Worm (Caenorhabditis elegans) whole organism, young adult: Measurements from ENCODE around the gene srbc-25.

Experiments used
- C06A6.2 ChIP-seq: fragments of 200-800 bp; sonication (Bioruptor generic); conservative IDR thresholded peaks from 2 replicates; pipeline ENCODE4 v1.3.6; 2022; ENCODE audit warnings: missing genetic modification characterization, missing compliant biosample characterization
- F33H1.4 ChIP-seq: fragments of 200-800 bp; sonication (Bioruptor generic); IDR thresholded peaks from 2 replicates; pipeline ENCODE4 v1.3.6; 2022; ENCODE audit warnings: missing genetic modification reagents, missing genetic modification characterization, missing compliant biosample characterization
- F37B4.10 ChIP-seq: fragments of 200-800 bp; sonication (Bioruptor generic); IDR thresholded peaks from 2 replicates; pipeline ENCODE4 v1.3.6; 2022; ENCODE audit warnings: missing genetic modification characterization, missing compliant biosample characterization
- T26A5.8 ChIP-seq: sonication (generic microtip); optimal IDR thresholded peaks from 2 replicates; lab custom pipeline; 2016; ENCODE audit warnings: missing genetic modification characterization, missing compliant biosample characterization
- Y53F4B.3 ChIP-seq: fragments of 200-800 bp; sonication (Bioruptor generic); IDR thresholded peaks from 2 replicates; pipeline ENCODE4 v1.3.6; 2022; ENCODE audit warnings: missing genetic modification reagents, missing genetic modification characterization, missing compliant biosample characterization
- Y53G8AR.9 ChIP-seq: fragments of 200-800 bp; sonication (Bioruptor generic); conservative IDR thresholded peaks from 2 replicates; pipeline ENCODE4 v1.3.6; 2022; ENCODE audit warnings: missing genetic modification reagents, missing genetic modification characterization, missing compliant biosample characterization
- Y67H2A.10 ChIP-seq: fragments of 200-800 bp; sonication (Bioruptor generic); conservative IDR thresholded peaks from 2 replicates; pipeline ENCODE4 v1.3.6; 2022; ENCODE audit warnings: missing genetic modification reagents, missing genetic modification characterization, missing compliant biosample characterization
- ZK185.1 ChIP-seq: sonication (generic microtip); optimal IDR thresholded peaks from 2 replicates; lab custom pipeline; 2016; ENCODE audit warnings: mild to moderate bottlenecking, missing genetic modification characterization, missing compliant biosample characterization; ENCODE audit not compliant: poor library complexity, severe bottlenecking
- akir-1 ChIP-seq: fragments of 200-800 bp; sonication (Bioruptor generic); optimal IDR thresholded peaks from 2 replicates; lab custom pipeline; 2018; ENCODE audit warnings: mild to moderate bottlenecking, missing genetic modification characterization, moderate library complexity, missing compliant biosample characterization
- ama-1 ChIP-seq, 3 experiments: fragments of 150-350 bp in 1 of 3; sonication (generic microtip) in 2 of 3; optimal IDR thresholded peaks; 2 replicates each; lab custom pipeline; 2014 to 2018; ENCODE audit warnings: missing biosample characterization in 2 of 3, missing genetic modification characterization in 2 of 3, missing genetic modification reagents in 2 of 3
- aptf-2 ChIP-seq: fragments of 200-800 bp; sonication (Bioruptor generic); conservative IDR thresholded peaks from 2 replicates; pipeline ENCODE4 v1.3.6; 2022; ENCODE audit warnings: missing genetic modification reagents, missing genetic modification characterization, missing compliant biosample characterization
- aptf-3 ChIP-seq: fragments of 200-800 bp; sonication (Bioruptor generic); IDR thresholded peaks from 2 replicates; pipeline ENCODE4 v1.3.6; 2022; ENCODE audit warnings: missing genetic modification characterization, missing compliant biosample characterization
- attf-3 ChIP-seq: fragments of 200-800 bp; sonication (Bioruptor generic); conservative IDR thresholded peaks from 2 replicates; pipeline ENCODE4 v1.3.6; 2022; ENCODE audit warnings: missing genetic modification reagents, missing genetic modification characterization, missing compliant biosample characterization
- ceh-100 ChIP-seq: fragments of 200-800 bp; sonication (Bioruptor generic); IDR thresholded peaks from 2 replicates; pipeline ENCODE4 v1.3.6; 2022; ENCODE audit warnings: missing genetic modification reagents, missing genetic modification characterization, missing compliant biosample characterization
- ceh-58 ChIP-seq: fragments of 200-800 bp; sonication (Bioruptor generic); IDR thresholded peaks from 2 replicates; pipeline ENCODE4 v1.3.6; 2022; ENCODE audit warnings: missing genetic modification characterization, missing compliant biosample characterization
- ceh-79 ChIP-seq: sonication (generic microtip); optimal IDR thresholded peaks from 2 replicates; lab custom pipeline; 2017; ENCODE audit warnings: mild to moderate bottlenecking, missing genetic modification characterization, missing compliant biosample characterization
- ceh-91 ChIP-seq: fragments of 200-800 bp; sonication (Bioruptor generic); IDR thresholded peaks from 2 replicates; pipeline ENCODE4 v1.3.6; 2022; ENCODE audit warnings: missing genetic modification reagents, missing genetic modification characterization, missing compliant biosample characterization
- dox-1 ChIP-seq: fragments of 200-800 bp; sonication (Bioruptor generic); IDR thresholded peaks from 2 replicates; pipeline ENCODE4 v1.3.6; 2022; ENCODE audit warnings: missing genetic modification reagents, missing genetic modification characterization, missing compliant biosample characterization
- egl-18 ChIP-seq: fragments of 200-800 bp; sonication (Bioruptor generic); IDR thresholded peaks from 2 replicates; pipeline ENCODE4 v1.3.6; 2022; ENCODE audit warnings: missing genetic modification reagents, missing genetic modification characterization, missing compliant biosample characterization
- hlh-12 ChIP-seq: sonication (generic microtip); optimal IDR thresholded peaks from 2 replicates; lab custom pipeline; 2016; ENCODE audit warnings: missing genetic modification characterization, missing compliant biosample characterization
- hrde-1 ChIP-seq: sonication (generic microtip); optimal IDR thresholded peaks from 2 replicates; lab custom pipeline; 2016; ENCODE audit warnings: missing genetic modification characterization, mild to moderate bottlenecking, missing compliant biosample characterization, moderate library complexity, missing genotype, missing genetic modification reagents, borderline replicate concordance
- lag-1 ChIP-seq: fragments of 200-800 bp; sonication (Bioruptor generic); IDR thresholded peaks from 2 replicates; pipeline ENCODE4 v1.3.6; 2022; ENCODE audit warnings: missing genetic modification reagents, missing genetic modification characterization, missing compliant biosample characterization
- lin-35 ChIP-seq, 3 experiments: fragments of 150-350 bp in 2 of 3; sonication (generic microtip) in 1 of 3; optimal IDR thresholded peaks; 2 replicates each; lab custom pipeline; 2014 to 2018; ENCODE audit warnings: missing biosample characterization in 3 of 3, missing genetic modification characterization in 3 of 3, missing genetic modification reagents in 3 of 3
- lin-40 ChIP-seq: sonication (generic microtip); optimal IDR thresholded peaks from 2 replicates; lab custom pipeline; 2016; ENCODE audit warnings: missing genetic modification characterization, mild to moderate bottlenecking, missing compliant biosample characterization, missing genotype, missing genetic modification reagents
- lsy-27 ChIP-seq: sonication (generic microtip); optimal IDR thresholded peaks from 2 replicates; lab custom pipeline; 2017; ENCODE audit warnings: missing genetic modification characterization, mild to moderate bottlenecking, missing compliant biosample characterization, antibody characterized with exemption, missing genotype, borderline replicate concordance; ENCODE audit not compliant: insufficient read depth
- madf-10 ChIP-seq: sonication (generic microtip); optimal IDR thresholded peaks from 2 replicates; lab custom pipeline; 2016; ENCODE audit warnings: mild to moderate bottlenecking, missing genetic modification characterization, missing compliant biosample characterization
- mcd-1 ChIP-seq: fragments of 200-800 bp; sonication (Bioruptor generic); IDR thresholded peaks from 2 replicates; pipeline ENCODE4 v1.3.6; 2022; ENCODE audit warnings: missing genetic modification reagents, missing genetic modification characterization, missing compliant biosample characterization
- nfya-2 ChIP-seq: fragments of 200-800 bp; sonication (Bioruptor generic); IDR thresholded peaks from 2 replicates; pipeline ENCODE4 v1.3.6; 2022; ENCODE audit warnings: missing genetic modification reagents, missing genetic modification characterization, missing compliant biosample characterization
- nhr-120 ChIP-seq: fragments of 200-800 bp; sonication (Bioruptor generic); IDR thresholded peaks from 2 replicates; pipeline ENCODE4 v1.3.6; 2022; ENCODE audit warnings: missing genetic modification characterization, missing compliant biosample characterization
- pbrm-1 ChIP-seq: fragments of 200-800 bp; sonication (Bioruptor generic); IDR thresholded peaks from 2 replicates; pipeline ENCODE4 v1.3.6; 2022; ENCODE audit warnings: missing genetic modification reagents, missing genetic modification characterization, missing compliant biosample characterization
- rcor-1 ChIP-seq: fragments of 200-800 bp; sonication (Bioruptor generic); IDR thresholded peaks from 2 replicates; pipeline ENCODE4 v1.3.6; 2022; ENCODE audit warnings: missing genetic modification reagents, missing genetic modification characterization, missing compliant biosample characterization
- rec-8 ChIP-seq, 2 experiments: sonication (generic microtip); optimal IDR thresholded peaks; 2 replicates each; lab custom pipeline; 2016; ENCODE audit warnings: mild to moderate bottlenecking in 2 of 2, missing genetic modification characterization in 2 of 2, missing genetic modification reagents in 2 of 2, missing genotype in 2 of 2, missing biosample characterization in 1 of 2, missing compliant biosample characterization in 1 of 2, moderate library complexity in 1 of 2
- repo-1 ChIP-seq: sonication (generic microtip); optimal IDR thresholded peaks from 2 replicates; lab custom pipeline; 2017; ENCODE audit warnings: mild to moderate bottlenecking, missing genetic modification characterization, missing compliant biosample characterization
- rpc-1 ChIP-seq, 2 experiments: fragments of 150-350 bp in 1 of 2; sonication (generic microtip) in 1 of 2; optimal IDR thresholded peaks; 2 replicates each; lab custom pipeline; 2014 to 2018; ENCODE audit warnings: missing biosample characterization in 1 of 2, missing genetic modification characterization in 1 of 2, missing genetic modification reagents in 1 of 2, missing genotype in 1 of 2
- snpc-4 ChIP-seq, 5 experiments: fragments of 150-350 bp in 1 of 5; sonication (generic microtip) in 4 of 5; optimal IDR thresholded peaks; 2 replicates each; lab custom pipeline; 2014 to 2018; ENCODE audit warnings: missing genetic modification characterization in 5 of 5, missing biosample characterization in 3 of 5, antibody characterized with exemption in 2 of 5, mild to moderate bottlenecking in 2 of 5, missing compliant biosample characterization in 2 of 5, missing genotype in 2 of 5, moderate library complexity in 2 of 5, missing genetic modification reagents in 1 of 5
- zfh-2 ChIP-seq: fragments of 200-800 bp; sonication (Bioruptor generic); conservative IDR thresholded peaks from 2 replicates; pipeline ENCODE4 v1.3.6; 2022; ENCODE audit warnings: missing genetic modification reagents, missing genetic modification characterization, missing compliant biosample characterization
- ztf-18 ChIP-seq: sonication (generic microtip); optimal IDR thresholded peaks from 2 replicates; lab custom pipeline; 2016; ENCODE audit warnings: missing genotype, mild to moderate bottlenecking, missing genetic modification characterization, missing compliant biosample characterization

Gene srbc-25

DNA sequence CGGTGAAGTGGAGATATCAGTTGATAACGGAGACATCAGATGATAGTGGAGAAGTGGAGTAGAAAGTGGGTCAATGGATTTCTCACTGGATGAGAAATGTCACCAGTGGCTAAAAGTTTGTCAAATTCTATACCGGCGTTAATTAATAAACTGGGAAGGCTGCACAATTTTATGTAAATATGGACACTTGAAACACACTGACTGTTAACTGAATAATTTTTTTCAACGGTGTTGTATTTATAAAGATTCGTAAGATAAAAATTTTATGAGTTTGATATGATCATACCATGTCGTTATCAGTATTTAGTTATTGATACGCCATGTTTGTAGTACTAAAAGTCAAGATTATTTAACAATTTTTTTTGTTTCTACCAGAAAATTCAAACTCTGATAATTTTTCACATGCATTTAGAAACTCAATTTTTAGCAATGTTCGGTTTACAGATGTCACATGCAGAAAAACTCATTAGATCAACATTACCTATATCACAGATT is 14.4 kb upstream of the srbc-25 start, which contains the start of gene F40D4.12:
Gene F40D4.12, plus strand, starts transcription at position 445 of the 495 bp plus-strand sequence.
- TF ChIP-seq Y67H2A.10 (GFP tag; lab: Robert Waterston, UW) (no peak), aptf-3 (GFP tag; lab: Robert Waterston, UW) (no peak), mcd-1 (GFP tag; lab: Robert Waterston, UW) (no peak), lin-40 (tag; lab: Kevin White, UChicago) (no peak), nhr-120 (GFP tag; lab: Robert Waterston, UW) (no peak), F33H1.4 (GFP tag; lab: Robert Waterston, UW) (no peak), lin-35 (GFP tag; optimal IDR thresholded peaks at IDR 0.05; lab: Kevin White, UChicago) (no peak), repo-1 (tag; lab: Kevin White, UChicago) (no peak), Y53F4B.3 (no peak), ceh-58 (GFP tag; lab: Robert Waterston, UW) (no peak), nfya-2 (GFP tag; lab: Robert Waterston, UW) (no peak), ztf-18 (tag; lab: Kevin White, UChicago) (no peak), ceh-91 (GFP tag; lab: Robert Waterston, UW) (no peak), F37B4.10 (no peak), C06A6.2 (GFP tag; lab: Robert Waterston, UW) (no peak), ceh-79 (tag; lab: Kevin White, UChicago) (no peak), T26A5.8 (tag; lab: Kevin White, UChicago) (no peak), zfh-2 (GFP tag; lab: Robert Waterston, UW) (no peak), attf-3 (GFP tag; lab: Robert Waterston, UW) (no peak), ceh-100 (GFP tag; lab: Robert Waterston, UW) (no peak)

DNA sequence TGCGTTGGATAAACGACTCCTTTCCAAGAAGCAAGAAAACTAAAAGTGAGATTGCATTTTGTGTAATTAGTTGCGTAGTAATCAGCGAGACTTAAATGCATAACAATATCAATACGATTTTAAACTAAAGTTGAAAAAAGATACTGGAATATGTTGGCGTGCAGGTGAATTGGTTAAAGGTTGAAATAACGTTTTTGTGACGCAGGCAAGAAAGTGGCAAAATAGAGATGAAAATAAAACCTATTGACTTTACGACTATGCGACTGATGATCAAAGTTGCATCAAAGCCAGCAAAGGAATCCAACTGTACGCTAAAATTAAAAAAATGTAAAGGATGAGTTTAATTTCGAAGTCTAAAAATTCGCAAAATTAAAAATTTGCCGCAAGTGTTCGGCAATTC is 8.4 kb upstream of the srbc-25 start, which contains the start of gene srh-102:
Gene srh-102, minus strand, starts transcription at position 101 of the 400 bp plus-strand sequence.
- TF ChIP-seq Y53G8AR.9 (GFP tag; lab: Robert Waterston, UW) (no peak), lag-1 (GFP tag; lab: Robert Waterston, UW) (no peak), ceh-79 (tag; lab: Kevin White, UChicago) (no peak), snpc-4 (GFP tag; optimal IDR thresholded peaks at IDR 0.05; lab: Kevin White, UChicago) (no peak), snpc-4 (tag; optimal IDR thresholded peaks at IDR 0.05; lab: Kevin White, UChicago) (no peak), pbrm-1 (GFP tag; lab: Robert Waterston, UW) (no peak), rpc-1 (optimal IDR thresholded peaks at IDR 0.05; lab: Kevin White, UChicago) (no peak), rpc-1 (tag; optimal IDR thresholded peaks at IDR 0.05; lab: Kevin White, UChicago) (no peak), Y67H2A.10 (GFP tag; lab: Robert Waterston, UW) (no peak), hrde-1 (no peak), akir-1 (GFP tag; lab: Kevin White, UChicago) (no peak), dox-1 (GFP tag; lab: Robert Waterston, UW) (no peak), rcor-1 (no peak), madf-10 (tag; lab: Kevin White, UChicago) (no peak), rec-8 (tag; optimal IDR thresholded peaks at IDR 0.05; lab: Kevin White, UChicago) (no peak), F33H1.4 (GFP tag; lab: Robert Waterston, UW) (no peak)

DNA sequence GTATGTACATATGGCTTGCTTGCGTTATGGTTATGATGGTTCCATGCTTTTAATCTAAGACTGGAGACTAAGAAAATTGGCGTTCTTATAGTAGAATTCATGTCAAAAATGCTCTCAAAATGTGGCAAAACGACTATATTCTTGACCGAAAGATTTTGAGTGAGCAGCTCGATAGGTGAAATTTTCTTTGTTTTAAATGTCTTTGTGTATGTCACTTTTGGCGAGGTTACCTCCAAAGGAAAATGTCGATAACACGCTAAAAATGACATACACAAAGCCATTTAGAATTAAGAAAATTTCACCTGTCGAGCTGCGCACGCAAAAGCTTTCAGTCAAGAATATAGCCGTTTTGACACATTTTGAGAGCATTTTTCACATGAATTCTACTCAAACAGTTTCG is 6.4 kb upstream of the srbc-25 start, which contains the start of gene srz-66:
Gene srz-66, minus strand, starts transcription at position 101 of the 400 bp plus-strand sequence.
- TF ChIP-seq rec-8 (tag; optimal IDR thresholded peaks at IDR 0.05; lab: Kevin White, UChicago): no peak
- no peak for TF ChIP-seq lsy-27 (tag; lab: Kevin White, UChicago)
- TF ChIP-seq lag-1 (GFP tag; lab: Robert Waterston, UW): no peak
- TF ChIP-seq hlh-12 (tag; lab: Kevin White, UChicago): no peak
- no peak for TF ChIP-seq nfya-2 (GFP tag; lab: Robert Waterston, UW)
- no peak for TF ChIP-seq ceh-58 (GFP tag; lab: Robert Waterston, UW)
- no peak for TF ChIP-seq aptf-2
- TF ChIP-seq ZK185.1 (tag; lab: Kevin White, UChicago): no peak
- no peak for TF ChIP-seq rcor-1
- TF ChIP-seq ama-1 (optimal IDR thresholded peaks at IDR 0.05; lab: Kevin White, UChicago): no peak
- TF ChIP-seq ama-1 (GFP tag; optimal IDR thresholded peaks at IDR 0.05; lab: Kevin White, UChicago): no peak
- TF ChIP-seq egl-18 (GFP tag; lab: Robert Waterston, UW): no peak
